Fruit fly (Drosophila melanogaster) whole organism, embryonic: ENCODE results near the gene PpV.

Source experiments
- CG10654 ChIP-seq: fragments of 200-800 bp; sonication (Bioruptor generic); optimal IDR thresholded peaks from 2 replicates; lab custom pipeline; 2016; ENCODE audit warnings: missing biosample characterization, missing genetic modification characterization
- CG11247 ChIP-seq: fragments of 200-800 bp; sonication (Bioruptor generic); IDR thresholded peaks from 2 replicates; pipeline ENCODE4 v1.3.6; 2022; ENCODE audit warnings: missing biosample characterization, missing genetic modification characterization
- CG11723 ChIP-seq: fragments of 200-800 bp; sonication (Bioruptor generic); optimal IDR thresholded peaks from 2 replicates; lab custom pipeline; 2017; ENCODE audit warnings: missing biosample characterization, mild to moderate bottlenecking, missing genetic modification characterization
- CG12391 ChIP-seq: fragments of 200-800 bp; sonication (Bioruptor generic); optimal IDR thresholded peaks from 3 replicates; lab custom pipeline; 2018; ENCODE audit warnings: missing biosample characterization, mild to moderate bottlenecking, missing genetic modification characterization, moderate library complexity
- CG12659 ChIP-seq: fragments of 200-800 bp; sonication (Bioruptor generic); optimal IDR thresholded peaks from 3 replicates; lab custom pipeline; 2017; ENCODE audit warnings: mild to moderate bottlenecking, missing biosample characterization, missing genetic modification reagents, missing genetic modification characterization
- CG12744 ChIP-seq: fragments of 200-800 bp; sonication (Bioruptor generic); optimal IDR thresholded peaks from 2 replicates; lab custom pipeline; 2016; ENCODE audit warnings: missing biosample characterization, missing genetic modification characterization
- CG13775 ChIP-seq: fragments of 200-800 bp; sonication (Bioruptor generic); optimal IDR thresholded peaks from 3 replicates; lab custom pipeline; 2017; ENCODE audit warnings: missing biosample characterization, mild to moderate bottlenecking, missing genetic modification characterization
- CG18011 ChIP-seq: fragments of 200-800 bp; sonication (Bioruptor generic); optimal IDR thresholded peaks from 2 replicates; lab custom pipeline; 2017; ENCODE audit warnings: missing biosample characterization, missing genetic modification characterization, mild to moderate bottlenecking, moderate library complexity, missing genotype
- CG18262 ChIP-seq: fragments of 200-800 bp; optimal IDR thresholded peaks from 3 replicates; lab custom pipeline; 2019; ENCODE audit warnings: missing biosample characterization, mild to moderate bottlenecking, missing genetic modification characterization, moderate library complexity
- CG18619 ChIP-seq: fragments of 200-800 bp; sonication (Bioruptor generic); optimal IDR thresholded peaks from 3 replicates; lab custom pipeline; 2017; ENCODE audit warnings: missing biosample characterization, mild to moderate bottlenecking, missing genetic modification characterization
- CG2116 ChIP-seq: fragments of 200-800 bp; sonication (Bioruptor generic); optimal IDR thresholded peaks from 3 replicates; lab custom pipeline; 2018; ENCODE audit warnings: missing biosample characterization, mild to moderate bottlenecking, missing genetic modification characterization
- CG2199 ChIP-seq: fragments of 200-800 bp; sonication (Bioruptor generic); IDR thresholded peaks from 3 replicates; pipeline ENCODE4 v1.3.6; 2022; ENCODE audit warnings: missing biosample characterization, missing genetic modification characterization
- CG30020 ChIP-seq: fragments of 200-800 bp; optimal IDR thresholded peaks from 2 replicates; lab custom pipeline; 2019; ENCODE audit warnings: missing biosample characterization, mild to moderate bottlenecking, missing genetic modification characterization, moderate library complexity
- CG3065 ChIP-seq: fragments of 200-800 bp; sonication (Bioruptor generic); optimal IDR thresholded peaks from 2 replicates; lab custom pipeline; 2016; ENCODE audit warnings: missing biosample characterization, missing genetic modification characterization
- CG31441 ChIP-seq: fragments of 200-800 bp; sonication (Bioruptor generic); IDR thresholded peaks from 2 replicates; pipeline ENCODE4 v1.3.6; 2022; ENCODE audit warnings: missing biosample characterization, missing genetic modification characterization
- CG4360 ChIP-seq: fragments of 200-800 bp; sonication (Bioruptor generic); IDR thresholded peaks from 2 replicates; pipeline ENCODE4 v1.3.6; 2022; ENCODE audit warnings: missing biosample characterization, missing genetic modification characterization
- CG7839 ChIP-seq: fragments of 200-800 bp; sonication (Bioruptor generic); optimal IDR thresholded peaks from 3 replicates; lab custom pipeline; 2018; ENCODE audit warnings: missing biosample characterization, mild to moderate bottlenecking, missing genetic modification characterization, moderate library complexity
- CG8089 ChIP-seq: fragments of 200-800 bp; sonication (Bioruptor generic); optimal IDR thresholded peaks from 3 replicates; lab custom pipeline; 2016; ENCODE audit warnings: missing biosample characterization, missing genetic modification characterization
- CG9932 ChIP-seq: fragments of 200-800 bp; sonication (Bioruptor generic); IDR thresholded peaks from 2 replicates; pipeline ENCODE4 v1.3.6; 2022; ENCODE audit warnings: missing biosample characterization, missing genetic modification characterization
- CrebB ChIP-seq: fragments of 200-800 bp; sonication (Bioruptor generic); optimal IDR thresholded peaks from 3 replicates; lab custom pipeline; 2018; ENCODE audit warnings: missing biosample characterization, mild to moderate bottlenecking, missing genetic modification characterization
- Dp ChIP-seq: fragments of 200-800 bp; sonication (Bioruptor generic); optimal IDR thresholded peaks from 2 replicates; lab custom pipeline; 2018; ENCODE audit warnings: missing biosample characterization, mild to moderate bottlenecking, missing genetic modification characterization, moderate library complexity
- Dref ChIP-seq: fragments of 200-800 bp; sonication (Bioruptor generic); IDR thresholded peaks from 2 replicates; pipeline ENCODE4 v1.3.6; 2022; ENCODE audit warnings: missing biosample characterization, missing genetic modification characterization
- E2f1 ChIP-seq: fragments of 200-800 bp; sonication (Bioruptor generic); IDR thresholded peaks from 2 replicates; pipeline ENCODE4 v1.3.6; 2022; ENCODE audit warnings: missing biosample characterization, missing genetic modification characterization
- MBD-R2 ChIP-seq: fragments of 200-800 bp; sonication (Bioruptor generic); IDR thresholded peaks from 2 replicates; pipeline ENCODE4 v1.3.6; 2022; ENCODE audit warnings: missing biosample characterization, missing genetic modification characterization
- MESR4 ChIP-seq: fragments of 200-800 bp; sonication (Bioruptor generic); optimal IDR thresholded peaks from 2 replicates; lab custom pipeline; 2018; ENCODE audit warnings: missing biosample characterization, mild to moderate bottlenecking, missing genetic modification characterization, moderate library complexity
- Pdp1 ChIP-seq, 2 experiments: fragments of 200-800 bp; sonication (Bioruptor generic); optimal IDR thresholded peaks; 3 replicates each; lab custom pipeline; 2016; ENCODE audit warnings: missing biosample characterization in 2 of 2, missing genetic modification characterization in 2 of 2, mild to moderate bottlenecking in 1 of 2, moderate library complexity in 1 of 2
- Poxn ChIP-seq: fragments of 200-800 bp; sonication (Bioruptor generic); IDR thresholded peaks from 2 replicates; pipeline ENCODE4 v1.3.6; 2022; ENCODE audit warnings: missing biosample characterization, missing genetic modification characterization
- Spps ChIP-seq: fragments of 200-800 bp; sonication (Bioruptor generic); optimal IDR thresholded peaks from 2 replicates; lab custom pipeline; 2018; ENCODE audit warnings: missing biosample characterization, mild to moderate bottlenecking, missing genetic modification characterization
- bsh ChIP-seq, 2 experiments: fragments of 200-800 bp; sonication (Bioruptor generic); optimal IDR thresholded peaks; 2 replicates each; lab custom pipeline; 2017 to 2018; ENCODE audit warnings: mild to moderate bottlenecking in 2 of 2, missing biosample characterization in 2 of 2, missing genetic modification characterization in 2 of 2, moderate library complexity in 1 of 2
- btn ChIP-seq: fragments of 200-800 bp; sonication (Bioruptor generic); optimal IDR thresholded peaks from 2 replicates; lab custom pipeline; 2016; ENCODE audit warnings: missing biosample characterization, missing genetic modification characterization
- chif ChIP-seq, 2 experiments: fragments of 200-800 bp; sonication (Bioruptor generic); optimal IDR thresholded peaks; 3 replicates each; lab custom pipeline; 2016; ENCODE audit warnings: missing biosample characterization in 2 of 2, missing genetic modification characterization in 2 of 2
- cwo ChIP-seq: fragments of 200-800 bp; sonication (Bioruptor generic); optimal IDR thresholded peaks from 3 replicates; lab custom pipeline; 2017; ENCODE audit warnings: missing biosample characterization, missing genetic modification characterization, mild to moderate bottlenecking, moderate library complexity, missing genetic modification reagents
- emc ChIP-seq: fragments of 200-800 bp; sonication (Bioruptor generic); optimal IDR thresholded peaks from 2 replicates; lab custom pipeline; 2016; ENCODE audit warnings: missing biosample characterization, missing genetic modification characterization
- ftz-f1 ChIP-seq: fragments of 200-800 bp; sonication (Bioruptor generic); optimal IDR thresholded peaks from 2 replicates; lab custom pipeline; 2016; ENCODE audit warnings: missing biosample characterization, missing genetic modification characterization
- gcm2 ChIP-seq: fragments of 200-800 bp; sonication (Bioruptor generic); optimal IDR thresholded peaks from 2 replicates; lab custom pipeline; 2016; ENCODE audit warnings: missing biosample characterization, missing genetic modification characterization
- gro ChIP-seq: fragments of 200-800 bp; sonication (Bioruptor generic); optimal IDR thresholded peaks from 2 replicates; lab custom pipeline; 2016; ENCODE audit warnings: missing biosample characterization, missing genetic modification characterization
- ham ChIP-seq: fragments of 200-800 bp; sonication (Bioruptor generic); IDR thresholded peaks from 2 replicates; pipeline ENCODE4 v1.3.6; 2022; ENCODE audit warnings: missing biosample characterization, missing genetic modification characterization
- hth ChIP-seq: fragments of >200 bp; optimal IDR thresholded peaks from 2 replicates; lab custom pipeline; 2017; ENCODE audit warnings: inconsistent platforms
- insv ChIP-seq, 2 experiments: fragments of 200-800 bp; sonication (Bioruptor generic); optimal IDR thresholded peaks; 3 replicates each; lab custom pipeline; 2016 to 2018; ENCODE audit warnings: missing biosample characterization in 2 of 2, missing genetic modification characterization in 2 of 2
- jigr1 ChIP-seq: fragments of 200-800 bp; sonication (Bioruptor generic); IDR thresholded peaks from 3 replicates; pipeline ENCODE4 v1.3.6; 2022; ENCODE audit warnings: missing biosample characterization, missing genetic modification characterization
- lola ChIP-seq, 3 experiments: fragments of >200 bp in 2 of 3; fragments of 200-800 bp in 1 of 3; sonication (Bioruptor generic) in 1 of 3; optimal IDR thresholded peaks; 2 replicates each; lab custom pipeline; 2017 to 2019; ENCODE audit warnings: missing biosample characterization in 3 of 3, missing genetic modification characterization in 3 of 3, mild to moderate bottlenecking in 1 of 3, moderate library complexity in 1 of 3
- maf-S ChIP-seq: fragments of 200-800 bp; sonication (Bioruptor generic); optimal IDR thresholded peaks from 2 replicates; lab custom pipeline; 2016; ENCODE audit warnings: missing biosample characterization, missing genetic modification characterization
- salm ChIP-seq: fragments of 200-800 bp; sonication (Bioruptor generic); optimal IDR thresholded peaks from 2 replicates; lab custom pipeline; 2018; ENCODE audit warnings: missing biosample characterization, mild to moderate bottlenecking, missing genetic modification characterization
- sd ChIP-seq: fragments of 200-800 bp; sonication (Bioruptor generic); optimal IDR thresholded peaks from 3 replicates; lab custom pipeline; 2018; ENCODE audit warnings: missing biosample characterization, mild to moderate bottlenecking, missing genetic modification characterization, moderate library complexity
- sens-2 ChIP-seq: fragments of 200-800 bp; sonication (Bioruptor generic); IDR thresholded peaks from 2 replicates; pipeline ENCODE4 v1.3.6; 2022; ENCODE audit warnings: missing biosample characterization, missing genetic modification characterization
- ssp ChIP-seq: fragments of 200-800 bp; sonication (Bioruptor generic); IDR thresholded peaks from 2 replicates; pipeline ENCODE4 v1.3.6; 2022; ENCODE audit warnings: missing biosample characterization, missing genetic modification characterization
- stwl ChIP-seq: fragments of 200-800 bp; sonication (Bioruptor generic); optimal IDR thresholded peaks from 3 replicates; lab custom pipeline; 2018; ENCODE audit warnings: missing biosample characterization, mild to moderate bottlenecking, missing genetic modification characterization, moderate library complexity
- sug ChIP-seq: fragments of 200-800 bp; optimal IDR thresholded peaks from 2 replicates; lab custom pipeline; 2019; ENCODE audit warnings: missing biosample characterization, mild to moderate bottlenecking, missing genetic modification characterization, moderate library complexity
- tgo ChIP-seq: fragments of 200-800 bp; sonication (Bioruptor generic); IDR thresholded peaks from 3 replicates; pipeline ENCODE4 v1.3.6; 2022; ENCODE audit warnings: missing biosample characterization, missing genetic modification characterization
- trem ChIP-seq: fragments of 200-800 bp; optimal IDR thresholded peaks from 3 replicates; lab custom pipeline; 2019; ENCODE audit warnings: missing biosample characterization, mild to moderate bottlenecking, missing genetic modification characterization, moderate library complexity

Gene PpV

DNA sequence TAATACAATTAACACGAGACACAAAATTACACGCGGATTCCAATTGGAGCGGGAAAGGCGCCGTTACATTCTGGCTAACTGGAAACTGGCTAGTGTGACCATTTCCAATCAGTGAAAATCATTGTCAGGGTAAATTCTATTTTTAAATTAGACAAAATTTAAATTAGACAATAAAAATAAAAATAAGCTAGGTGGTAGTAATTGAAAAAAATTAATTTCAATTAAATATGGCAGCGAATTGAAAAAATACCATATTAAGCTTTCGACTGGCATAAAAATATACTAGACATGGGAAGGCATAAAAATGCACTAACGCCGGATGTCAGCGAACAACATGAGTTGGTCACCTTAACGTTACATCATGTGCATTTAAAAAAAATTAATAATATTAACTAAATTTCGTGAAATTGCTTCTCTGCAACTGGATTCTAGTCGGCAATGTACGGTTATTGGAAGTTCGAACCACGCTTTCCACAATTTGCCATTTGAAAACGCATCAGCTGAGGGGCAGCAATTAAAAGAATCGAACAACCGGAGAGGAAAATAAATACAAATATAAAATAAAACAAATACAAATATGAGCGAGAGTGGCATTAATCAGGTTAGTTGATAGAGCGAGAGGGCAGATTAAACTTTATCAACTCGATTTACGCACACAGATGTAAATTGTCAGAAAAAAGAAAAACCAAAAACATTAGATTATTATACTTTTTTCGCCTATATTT is 6.9 kb downstream of the PpV start, which contains the start of the genes swa and Marf (continued):
- TF ChIP-seq CG18619 (GFP tag; lab: Kevin White, UChicago), result no peak
- peak in 1 of 2 experiments; percentile 95 for TF ChIP-seq Pdp1 (GFP tag; optimal IDR thresholded peaks at IDR 0.05; lab: Kevin White, UChicago)
- no peak for TF ChIP-seq CG18262 (tag; lab: Kevin White, UChicago)
- TF ChIP-seq btn (GFP tag; lab: Kevin White, UChicago), result no peak
- TF ChIP-seq MBD-R2 (GFP tag; lab: Robert Waterston, UW), result 0 out of 2 replicates have a peak, but pooled peaks have one; percentile 37
- TF ChIP-seq sens-2, result no peak
- 0 out of 2 replicates have a peak, but pooled peaks have one; percentile 34 for TF ChIP-seq Dref (GFP tag; lab: Robert Waterston, UW)
- peak; percentile 97 for TF ChIP-seq stwl (tag; lab: Kevin White, UChicago)
- no peak for TF ChIP-seq ssp (GFP tag; lab: Robert Waterston, UW)
- peak; percentile 57 for TF ChIP-seq Dp
- no peak for TF ChIP-seq CG12744 (GFP tag; lab: Kevin White, UChicago)
- TF ChIP-seq chif (GFP tag; optimal IDR thresholded peaks at IDR 0.05; lab: Kevin White, UChicago), result no peak
- TF ChIP-seq CG4360 (GFP tag; lab: Robert Waterston, UW), result no peak
- peak; percentile 13 for TF ChIP-seq CG2116
- TF ChIP-seq CG13775 (GFP tag; lab: Kevin White, UChicago), result no peak
- peak; percentile 24 for TF ChIP-seq CG12659 (GFP tag; lab: Kevin White, UChicago)
- TF ChIP-seq emc (GFP tag; lab: Kevin White, UChicago), result no peak
- TF ChIP-seq CG11723 (GFP tag; lab: Kevin White, UChicago), result no peak
- TF ChIP-seq cwo (GFP tag; lab: Kevin White, UChicago), result no peak
- TF ChIP-seq tgo (GFP tag; lab: Robert Waterston, UW), result no peak
- TF ChIP-seq insv (GFP tag; optimal IDR thresholded peaks at IDR 0.05; lab: Kevin White, UChicago), result peak; percentile 52 to 96
- peak; percentile 31 for TF ChIP-seq trem (tag; lab: Kevin White, UChicago)
- TF ChIP-seq Poxn (GFP tag; lab: Robert Waterston, UW), result no peak
- no peak for TF ChIP-seq hth
- no peak for TF ChIP-seq CG10654 (GFP tag; lab: Kevin White, UChicago)
- TF ChIP-seq Spps, result no peak
- TF ChIP-seq CG18011, result peak; percentile 56
- peak; percentile 10 for TF ChIP-seq CG12391 (tag; lab: Kevin White, UChicago)
- no peak for TF ChIP-seq gcm2 (GFP tag; lab: Kevin White, UChicago)
- no peak for TF ChIP-seq salm (tag; lab: Kevin White, UChicago)
- TF ChIP-seq sug (tag; lab: Kevin White, UChicago), result no peak
- TF ChIP-seq CG30020, result no peak
- TF ChIP-seq CG9932 (GFP tag; lab: Robert Waterston, UW), result no peak
- TF ChIP-seq bsh (GFP tag; optimal IDR thresholded peaks at IDR 0.05; lab: Kevin White, UChicago), result no peak
- TF ChIP-seq CG3065 (GFP tag; lab: Kevin White, UChicago), result no peak
- no peak for TF ChIP-seq CG7839 (tag; lab: Kevin White, UChicago)
- no peak for TF ChIP-seq CG8089
- no peak for TF ChIP-seq maf-S
- TF ChIP-seq CrebB (tag; lab: Kevin White, UChicago), result no peak
- no peak for TF ChIP-seq gro (GFP tag; lab: Kevin White, UChicago)
- TF ChIP-seq CG2199, result no peak
- TF ChIP-seq ham (GFP tag; lab: Robert Waterston, UW), result no peak
- TF ChIP-seq CG11247, result no peak
- TF ChIP-seq CG31441, result 0 out of 2 replicates have a peak, but pooled peaks have one; percentile 9
- peak; percentile 70 for TF ChIP-seq MESR4
- no peak for TF ChIP-seq lola (GFP tag; optimal IDR thresholded peaks at IDR 0.05; lab: Kevin White, UChicago)
- TF ChIP-seq ftz-f1 (GFP tag; lab: Kevin White, UChicago), result no peak
- no peak for TF ChIP-seq E2f1 (GFP tag; lab: Robert Waterston, UW)
- TF ChIP-seq jigr1, result no peak
- TF ChIP-seq sd (tag; lab: Kevin White, UChicago), result no peak
